Worm (Caenorhabditis elegans) whole organism, young adult: ENCODE results near the gene T05C12.4.
A peak's percentile ranks its signal among the peaks of the same experiment; 100 is the strongest.

ENCODE experiments used
- F57C9.4 ChIP-seq: sonication (generic microtip); optimal IDR thresholded peaks from 2 replicates; lab custom pipeline; 2017; ENCODE audit warnings: mild to moderate bottlenecking, missing genetic modification characterization, missing compliant biosample characterization
- Y67H2A.10 ChIP-seq: fragments of 200-800 bp; sonication (Bioruptor generic); conservative IDR thresholded peaks from 2 replicates; pipeline ENCODE4 v1.3.6; 2022; ENCODE audit warnings: missing genetic modification reagents, missing genetic modification characterization, missing compliant biosample characterization
- ama-1 ChIP-seq, 3 experiments: fragments of 150-350 bp in 1 of 3; sonication (generic microtip) in 2 of 3; optimal IDR thresholded peaks; 2 replicates each; lab custom pipeline; 2014 to 2018; ENCODE audit warnings: missing biosample characterization in 2 of 3, missing genetic modification characterization in 2 of 3, missing genetic modification reagents in 2 of 3
- ceh-40 ChIP-seq: fragments of 200-800 bp; sonication (Bioruptor generic); IDR thresholded peaks from 2 replicates; pipeline ENCODE4 v1.3.6; 2022; ENCODE audit warnings: missing genetic modification characterization, missing compliant biosample characterization
- dpl-1 ChIP-seq: fragments of 150-350 bp; optimal IDR thresholded peaks from 2 replicates; lab custom pipeline; 2014; ENCODE audit warnings: missing biosample characterization, missing genetic modification reagents, missing genetic modification characterization
- him-1 ChIP-seq: sonication (generic microtip); optimal IDR thresholded peaks from 2 replicates; lab custom pipeline; 2016; ENCODE audit warnings: missing genotype, missing genetic modification reagents, missing genetic modification characterization, missing compliant biosample characterization
- let-526 ChIP-seq: fragments of 200-800 bp; sonication (Bioruptor generic); IDR thresholded peaks from 2 replicates; pipeline ENCODE4 v1.3.6; 2022; ENCODE audit warnings: missing genetic modification reagents, missing genetic modification characterization, missing compliant biosample characterization
- lin-40 ChIP-seq: sonication (generic microtip); optimal IDR thresholded peaks from 2 replicates; lab custom pipeline; 2016; ENCODE audit warnings: missing genetic modification characterization, mild to moderate bottlenecking, missing compliant biosample characterization, missing genotype, missing genetic modification reagents
- madf-3 ChIP-seq: fragments of 200-800 bp; sonication (Bioruptor generic); IDR thresholded peaks from 2 replicates; pipeline ENCODE4 v1.3.6; 2022; ENCODE audit warnings: missing genetic modification reagents, missing genetic modification characterization, missing compliant biosample characterization

DNA sequence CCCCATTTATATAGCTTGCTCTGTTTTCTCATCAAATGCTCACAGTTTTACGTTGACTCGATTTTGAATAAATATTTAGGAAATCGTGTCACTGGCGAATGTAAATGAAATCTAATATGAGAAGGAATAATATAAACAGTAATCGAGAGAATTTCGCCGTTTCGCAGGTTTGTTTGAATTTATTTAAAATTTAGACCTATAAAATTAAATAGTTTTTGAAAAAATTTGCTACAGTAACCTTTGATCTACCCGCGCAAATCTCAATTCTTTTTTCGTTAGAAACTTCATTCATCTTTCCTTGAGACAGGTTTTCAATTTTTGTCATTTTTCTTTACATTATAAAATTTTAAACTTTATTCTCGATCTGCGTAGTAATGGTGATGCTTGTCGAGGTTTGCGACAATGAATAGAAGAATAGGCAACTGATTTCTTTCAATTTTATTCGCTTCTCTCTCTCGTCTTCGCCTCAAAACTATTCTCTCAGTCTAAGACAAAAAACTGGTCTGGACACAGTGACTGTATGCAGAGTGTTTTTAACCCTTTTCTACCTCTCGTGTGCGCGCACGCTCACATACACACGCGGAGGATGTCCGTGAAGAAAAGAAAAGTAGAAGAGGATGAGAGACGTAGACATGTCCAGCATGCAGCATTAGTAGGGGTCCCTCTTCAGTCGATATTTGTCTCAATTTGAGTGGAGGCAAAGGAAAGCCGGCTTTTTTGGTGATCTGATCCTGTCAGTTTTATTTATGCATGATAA is 42.3 kb upstream of the T05C12.4 start, which contains the start of gene dab-1:
- TF ChIP-seq ama-1 (optimal IDR thresholded peaks at IDR 0.05; lab: Kevin White, UChicago) (no peak), ama-1 (GFP tag; optimal IDR thresholded peaks at IDR 0.05; lab: Kevin White, UChicago) (no peak), F57C9.4 (no peak), lin-40 (tag; lab: Kevin White, UChicago) (no peak), let-526 (GFP tag; lab: Robert Waterston, UW) (no peak), him-1 (tag; lab: Kevin White, UChicago) (no peak), dpl-1 (GFP tag; lab: Kevin White, UChicago) (peak; percentile 54), ceh-40 (no peak), Y67H2A.10 (GFP tag; lab: Robert Waterston, UW) (no peak), madf-3 (GFP tag; lab: Robert Waterston, UW) (no peak)
